Fruit fly (Drosophila melanogaster) Kc167 (cell line): ENCODE results near the gene mthl7.

ENCODE experiments used
- Myc ChIP-seq: fragments of >200 bp; optimal IDR thresholded peaks from 2 replicates; lab custom pipeline; 2017; ENCODE audit warnings: missing external identifiers
- Sin3A ChIP-seq: fragments of >200 bp; optimal IDR thresholded peaks from 2 replicates; lab custom pipeline; 2018; ENCODE audit warnings: missing external identifiers
- h ChIP-seq: fragments of >200 bp; optimal IDR thresholded peaks from 3 replicates; lab custom pipeline; 2018; ENCODE audit warnings: missing external identifiers
- insv ChIP-seq: fragments of >200 bp; optimal IDR thresholded peaks from 3 replicates; lab custom pipeline; 2018; ENCODE audit warnings: missing external identifiers
- psq ChIP-seq: fragments of >200 bp; optimal IDR thresholded peaks from 2 replicates; lab custom pipeline; 2017; ENCODE audit warnings: missing external identifiers
- ttk ChIP-seq: sonication (Bioruptor generic); optimal IDR thresholded peaks from 2 replicates; lab custom pipeline; 2017; ENCODE audit warnings: missing external identifiers

Gene mthl7

dm6 chr3L:8180464-8181137 lies at the start of gene mthl7, which contains the start of gene Uxs:
mthl7 (minus strand) TSS chr3L:8180514.
Uxs (plus strand) TSS chr3L:8180923.
- TF ChIP-seq psq (lab: Kevin White, UChicago) (no peak), Myc (lab: Kevin White, UChicago) (no peak), insv (no peak), ttk (lab: Kevin White, UChicago) (no peak), Sin3A (no peak), h (no peak)

dm6 chr3L:8228924-8229323 lies 48.6 kb upstream of the mthl7 start, which contains the start of gene eIF4E3:
eIF4E3 (plus strand) TSS chr3L:8229224.
- no peak for TF ChIP-seq Myc (lab: Kevin White, UChicago)
- TF ChIP-seq Sin3A = no peak
- no peak for TF ChIP-seq psq (lab: Kevin White, UChicago)
- no peak for TF ChIP-seq insv
- TF ChIP-seq h = no peak

dm6 chr3L:8221835-8222234 lies 41.5 kb upstream of the mthl7 start, which contains the start of gene CG13678:
CG13678 (plus strand) TSS chr3L:8222141.
- TF ChIP-seq Myc (lab: Kevin White, UChicago) = no peak
- no peak for TF ChIP-seq Sin3A
- no peak for TF ChIP-seq insv
- no peak for TF ChIP-seq psq (lab: Kevin White, UChicago)
- no peak for TF ChIP-seq ttk (lab: Kevin White, UChicago)
- TF ChIP-seq h = no peak

- TF ChIP-seq insv = no peak
- TF ChIP-seq psq (lab: Kevin White, UChicago) = no peak
- TF ChIP-seq Sin3A = no peak
- TF ChIP-seq ttk (lab: Kevin White, UChicago) = no peak
- no peak for TF ChIP-seq Myc (lab: Kevin White, UChicago)
- TF ChIP-seq h = no peak
Observed at dm6 chr3L:8219687-8220086, 39.4 kb upstream of the mthl7 start.

- no peak for TF ChIP-seq Myc (lab: Kevin White, UChicago)
- TF ChIP-seq ttk (lab: Kevin White, UChicago) = no peak
- TF ChIP-seq h = no peak
- no peak for TF ChIP-seq psq (lab: Kevin White, UChicago)
- TF ChIP-seq Sin3A = no peak
Observed at dm6 chr3L:8218883-8219282, 38.6 kb upstream of the mthl7 start, which contains the start of gene CG13674. CG13674 (minus strand) TSS chr3L:8218983.

- no peak for TF ChIP-seq h
- no peak for TF ChIP-seq insv
- no peak for TF ChIP-seq psq (lab: Kevin White, UChicago)
- TF ChIP-seq ttk (lab: Kevin White, UChicago) = no peak
- TF ChIP-seq Myc (lab: Kevin White, UChicago) = no peak
- no peak for TF ChIP-seq Sin3A
Observed at dm6 chr3L:8214980-8215379, 34.7 kb upstream of the mthl7 start, which contains the start of gene CG8012. CG8012 (plus strand) TSS chr3L:8215280.

- TF ChIP-seq ttk (lab: Kevin White, UChicago) = no peak
- no peak for TF ChIP-seq h
- TF ChIP-seq insv = no peak
Observed at dm6 chr3L:8211590-8211989, 31.3 kb upstream of the mthl7 start, which contains the start of gene CG8006. CG8006 (plus strand) TSS chr3L:8211890.

dm6 chr3L:8210596-8210995 lies 30.3 kb upstream of the mthl7 start, which contains the start of gene tut:
tut (minus strand) TSS chr3L:8210743.
- TF ChIP-seq Sin3A = no peak
- no peak for TF ChIP-seq ttk (lab: Kevin White, UChicago)
- no peak for TF ChIP-seq psq (lab: Kevin White, UChicago)
- no peak for TF ChIP-seq h
- no peak for TF ChIP-seq Myc (lab: Kevin White, UChicago)
- no peak for TF ChIP-seq insv

dm6 chr3L:8202317-8202842 lies 22.1 kb upstream of the mthl7 start, which contains the start of the genes CG7366 and CG13679:
CG7366 (minus strand) TSS chr3L:8202417.
CG13679 (plus strand) TSS chr3L:8202792.
- no peak for TF ChIP-seq ttk (lab: Kevin White, UChicago)
- TF ChIP-seq h = no peak
- no peak for TF ChIP-seq psq (lab: Kevin White, UChicago)

- TF ChIP-seq ttk (lab: Kevin White, UChicago) (no peak), psq (lab: Kevin White, UChicago) (no peak), Myc (lab: Kevin White, UChicago) (no peak), Sin3A (no peak), h (no peak), insv (no peak)
Observed at dm6 chr3L:8197779-8198279, 17.5 kb upstream of the mthl7 start, which contains the start of the genes UbcE2M and Dhps. UbcE2M (minus strand) TSS chr3L:8197987. Dhps (plus strand) TSS chr3L:8198207.

dm6 chr3L:8193016-8193415 lies 12.7 kb upstream of the mthl7 start, which contains the start of gene CG7387:
CG7387 (minus strand) TSS chr3L:8193116.
- TF ChIP-seq psq (lab: Kevin White, UChicago) = no peak
- TF ChIP-seq h = no peak
- TF ChIP-seq Myc (lab: Kevin White, UChicago) = no peak
- TF ChIP-seq insv = no peak
- TF ChIP-seq ttk (lab: Kevin White, UChicago) = no peak
- TF ChIP-seq Sin3A = no peak

- no peak for TF ChIP-seq psq (lab: Kevin White, UChicago)
Observed at dm6 chr3L:8191042-8191613, 10.8 kb upstream of the mthl7 start, which contains the start of gene MED24. MED24 (plus strand) TSS chr3L:8191270.
